Worm (Caenorhabditis elegans): ENCODE data around the gene F58D2.4.

Gene F58D2.4

DNA sequence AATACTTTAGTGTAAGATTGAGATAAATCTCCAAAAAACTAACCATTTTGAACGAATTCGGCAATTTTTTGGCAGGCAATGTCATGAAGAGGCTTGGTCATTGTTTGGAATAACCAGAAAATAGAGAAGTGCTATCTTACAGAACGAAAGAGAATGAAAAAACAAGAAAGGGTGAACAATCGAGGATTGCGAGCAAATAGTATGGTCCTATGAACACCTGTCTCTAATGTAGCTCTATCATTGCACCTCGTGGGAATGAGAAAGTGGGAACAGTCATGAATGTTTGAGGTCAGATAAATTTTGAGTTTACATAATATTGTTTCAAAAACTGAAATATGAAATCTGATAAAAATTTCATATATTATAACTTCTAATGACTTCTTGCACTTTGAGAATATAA lies 8.4 kb upstream of the F58D2.4 start, which contains the start of gene C48D1.1:
C48D1.1 (minus strand) TSS at position 101 of the 400 bp plus-strand sequence.
- TF ChIP-seq lin-29 (GFP tag; IDR thresholded peaks at IDR 0.05) (no peak), unc-62 (GFP tag; optimal IDR thresholded peaks at IDR 0.05 in 1 of 2) (no peak), unc-62 (tag; optimal IDR thresholded peaks at IDR 0.05) (no peak), nhr-102 (tag; optimal IDR thresholded peaks at IDR 0.05) (no peak), aha-1 (tag) (peak; percentile 49)

ce11 chrIV:13193239-13193638 lies 4.4 kb upstream of the F58D2.4 start, which contains the start of gene F58D2.5:
TSS of gene F58D2.5 (minus strand) at chrIV:13193339.
- TF ChIP-seq daf-16 (GFP tag; optimal IDR thresholded peaks at IDR 0.05) (no peak), daf-16 (tag; optimal IDR thresholded peaks at IDR 0.05) (no peak), dmd-6 (GFP tag; IDR thresholded peaks at IDR 0.05) (no peak), madf-5 (GFP tag; IDR thresholded peaks at IDR 0.05) (no peak), ceh-28 (tag; optimal IDR thresholded peaks at IDR 0.05) (no peak), Y48G9A.11 (GFP tag; IDR thresholded peaks at IDR 0.05) (no peak), D1046.2 (GFP tag; IDR thresholded peaks at IDR 0.05) (no peak), Y5F2A.4 (GFP tag; optimal IDR thresholded peaks at IDR 0.05) (no peak), hlh-30 (tag; optimal IDR thresholded peaks at IDR 0.05; ENCODE audit: insufficient read depth) (no peak), mxl-2 (GFP tag; conservative IDR thresholded peaks at IDR 0.05) (no peak), sdz-12 (GFP tag; optimal IDR thresholded peaks at IDR 0.05) (no peak), lin-1 (GFP tag; IDR thresholded peaks at IDR 0.05) (no peak), tra-1 (GFP tag; IDR thresholded peaks at IDR 0.05) (no peak), zfp-3 (GFP tag; conservative IDR thresholded peaks at IDR 0.05) (no peak), tag-97 (GFP tag; IDR thresholded peaks at IDR 0.05) (no peak), unc-130 (GFP tag; optimal IDR thresholded peaks at IDR 0.05) (no peak), nhr-41 (GFP tag; IDR thresholded peaks at IDR 0.05) (no peak)

DNA sequence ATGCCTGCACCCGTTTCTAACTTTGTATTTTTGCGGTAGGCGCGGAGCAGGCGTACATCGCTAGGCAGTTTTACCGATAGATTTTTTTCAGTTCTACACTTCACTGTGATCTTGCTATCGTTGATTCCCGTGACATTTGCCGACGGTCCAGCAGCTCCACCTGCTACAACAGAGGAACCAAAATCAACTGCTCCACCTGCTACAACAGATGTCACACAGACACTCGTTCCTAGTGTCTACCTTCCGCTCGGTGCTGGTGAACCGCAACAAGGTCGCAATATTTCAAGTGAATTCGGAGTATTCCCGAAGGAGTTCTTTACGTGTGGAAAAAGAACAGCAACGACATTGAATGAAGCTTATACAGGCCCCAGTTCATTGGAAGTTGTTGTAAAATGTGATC lies 1.2 kb upstream of the F58D2.4 start:
- TF ChIP-seq zag-1 (tag; optimal IDR thresholded peaks at IDR 0.05): no peak
- TF ChIP-seq ZK546.5 (tag; optimal IDR thresholded peaks at IDR 0.05): no peak
- TF ChIP-seq cey-2 (tag; optimal IDR thresholded peaks at IDR 0.05; ENCODE audit: borderline replicate concordance, insufficient read depth): no peak
- no peak for TF ChIP-seq madf-9 (GFP tag; conservative IDR thresholded peaks at IDR 0.05)
- no peak for TF ChIP-seq tra-1 (GFP tag; IDR thresholded peaks at IDR 0.05)
- TF ChIP-seq nhr-6 (tag; optimal IDR thresholded peaks at IDR 0.05): no peak
- TF ChIP-seq spr-3 (GFP tag; optimal IDR thresholded peaks at IDR 0.05): no peak
- TF ChIP-seq set-16 (GFP tag; IDR thresholded peaks at IDR 0.05): no peak
- TF ChIP-seq nhr-237 (tag; optimal IDR thresholded peaks at IDR 0.05): no peak
- TF ChIP-seq nhr-48 (tag; optimal IDR thresholded peaks at IDR 0.05): no peak
- no peak for TF ChIP-seq pha-4 (GFP tag; IDR thresholded peaks at IDR 0.05)
- no peak for TF ChIP-seq pha-4 (tag; optimal IDR thresholded peaks at IDR 0.05)
- TF ChIP-seq ceh-20 (GFP tag; IDR thresholded peaks at IDR 0.05): no peak
- TF ChIP-seq F37D6.2 (tag; optimal IDR thresholded peaks at IDR 0.05): no peak
- TF ChIP-seq dmd-9 (GFP tag; IDR thresholded peaks at IDR 0.05): no peak
- TF ChIP-seq nhr-111 (GFP tag; optimal IDR thresholded peaks at IDR 0.05): no peak
- TF ChIP-seq egl-43 (GFP tag; IDR thresholded peaks at IDR 0.05): no peak
- no peak for TF ChIP-seq nhr-76 (tag; optimal IDR thresholded peaks at IDR 0.05)

ce11 chrIV:13189467-13189866 lies 608 bp upstream of the F58D2.4 start, which contains the start of gene F58D2.2:
TSS of gene F58D2.2 (plus strand) at chrIV:13189767.
- no peak for TF ChIP-seq lim-7 (GFP tag; IDR thresholded peaks at IDR 0.05)
- no peak for TF ChIP-seq hlh-30 (tag; optimal IDR thresholded peaks at IDR 0.05; ENCODE audit: insufficient read depth)
- TF ChIP-seq nhr-25 (tag; optimal IDR thresholded peaks at IDR 0.05; ENCODE audit: borderline replicate concordance, insufficient read depth): no peak
- TF ChIP-seq skn-1 (tag; optimal IDR thresholded peaks at IDR 0.05): no peak
- no peak for TF ChIP-seq ZK337.2 (GFP tag; IDR thresholded peaks at IDR 0.05)
- no peak for TF ChIP-seq mxl-2 (GFP tag; conservative IDR thresholded peaks at IDR 0.05)
- TF ChIP-seq lir-3 (tag; optimal IDR thresholded peaks at IDR 0.05): no peak
- no peak for TF ChIP-seq nhr-11 (tag; optimal IDR thresholded peaks at IDR 0.05)
- no peak for TF ChIP-seq lin-38 (GFP tag; IDR thresholded peaks at IDR 0.05)
- no peak for TF ChIP-seq dmd-6 (GFP tag; IDR thresholded peaks at IDR 0.05)
- TF ChIP-seq egl-43 (GFP tag; IDR thresholded peaks at IDR 0.05): no peak
- TF ChIP-seq mep-1 (tag; optimal IDR thresholded peaks at IDR 0.05): no peak
- no peak for TF ChIP-seq nhr-10 (tag; optimal IDR thresholded peaks at IDR 0.05)
- no peak for TF ChIP-seq mdt-29 (GFP tag; IDR thresholded peaks at IDR 0.05)
